Fruit fly (Drosophila melanogaster) whole organism, prepupa: ENCODE results near the gene Cep97.
A peak's percentile ranks its signal among the peaks of the same experiment; 100 is the strongest.

ENCODE experiments used
- Blimp-1 ChIP-seq: fragments of 200-800 bp; sonication (Bioruptor generic); optimal IDR thresholded peaks from 3 replicates; lab custom pipeline; 2017; ENCODE audit warnings: missing biosample characterization, missing genetic modification characterization, mild to moderate bottlenecking, moderate library complexity, missing genetic modification reagents
- CG11294 ChIP-seq: fragments of 200-800 bp; sonication (Bioruptor generic); IDR thresholded peaks from 2 replicates; pipeline ENCODE4 v1.3.6; 2022; ENCODE audit warnings: missing biosample characterization, missing genetic modification characterization
- CG11762 ChIP-seq: fragments of 200-800 bp; sonication (Bioruptor generic); optimal IDR thresholded peaks from 3 replicates; lab custom pipeline; 2016; ENCODE audit warnings: missing biosample characterization, missing genetic modification characterization; ENCODE audit not compliant: insufficient read depth
- CG11902 ChIP-seq: fragments of 200-800 bp; sonication (Bioruptor generic); optimal IDR thresholded peaks from 3 replicates; lab custom pipeline; 2016; ENCODE audit warnings: missing biosample characterization, missing genetic modification characterization
- CG15336 ChIP-seq: fragments of 200-800 bp; sonication (Bioruptor generic); IDR thresholded peaks from 2 replicates; pipeline ENCODE4 v1.3.6; 2022; ENCODE audit warnings: missing biosample characterization, missing genetic modification characterization
- CG3032 ChIP-seq: fragments of 200-800 bp; optimal IDR thresholded peaks from 2 replicates; lab custom pipeline; 2019; ENCODE audit warnings: missing biosample characterization, mild to moderate bottlenecking, missing genetic modification characterization, moderate library complexity
- CG34406 ChIP-seq: fragments of 200-800 bp; sonication (Bioruptor generic); optimal IDR thresholded peaks from 3 replicates; lab custom pipeline; 2016; ENCODE audit warnings: missing biosample characterization, missing genetic modification characterization
- CG4318 ChIP-seq: fragments of 200-800 bp; sonication (Bioruptor generic); optimal IDR thresholded peaks from 3 replicates; lab custom pipeline; 2017; ENCODE audit warnings: missing biosample characterization, mild to moderate bottlenecking, missing genetic modification characterization
- CG6163 ChIP-seq: fragments of 200-800 bp; sonication (Bioruptor generic); IDR thresholded peaks from 3 replicates; pipeline ENCODE4 v1.3.6; 2022; ENCODE audit warnings: missing biosample characterization, missing genetic modification characterization
- CG6792 ChIP-seq: fragments of 200-800 bp; sonication (Bioruptor generic); optimal IDR thresholded peaks from 3 replicates; lab custom pipeline; 2016; ENCODE audit warnings: missing biosample characterization, missing genetic modification characterization
- CG6808 ChIP-seq: fragments of 200-800 bp; sonication (Bioruptor generic); optimal IDR thresholded peaks from 3 replicates; lab custom pipeline; 2017; ENCODE audit warnings: missing biosample characterization, missing genetic modification characterization, mild to moderate bottlenecking, moderate library complexity, missing genetic modification reagents
- CG6854 ChIP-seq: fragments of 200-800 bp; sonication (Bioruptor generic); optimal IDR thresholded peaks from 2 replicates; lab custom pipeline; 2017; ENCODE audit warnings: missing biosample characterization, mild to moderate bottlenecking, missing genetic modification characterization
- CG8319 ChIP-seq: fragments of 200-800 bp; sonication (Bioruptor generic); optimal IDR thresholded peaks from 3 replicates; lab custom pipeline; 2016; ENCODE audit warnings: missing biosample characterization, missing genetic modification characterization
- CG8632 ChIP-seq: fragments of 200-800 bp; sonication (Bioruptor generic); optimal IDR thresholded peaks from 3 replicates; lab custom pipeline; 2016; ENCODE audit warnings: missing biosample characterization, missing genetic modification characterization
- CG9139 ChIP-seq: fragments of 200-800 bp; sonication (Bioruptor generic); optimal IDR thresholded peaks from 3 replicates; lab custom pipeline; 2017; ENCODE audit warnings: missing biosample characterization, mild to moderate bottlenecking, missing genetic modification characterization
- Eip78C ChIP-seq: fragments of 200-800 bp; sonication (Bioruptor generic); peaks from one replicate; lab custom pipeline; 2016; ENCODE audit warnings: missing biosample characterization, missing genetic modification characterization
- Eip93F ChIP-seq: fragments of 200-800 bp; sonication (Bioruptor generic); optimal IDR thresholded peaks from 2 replicates; lab custom pipeline; 2016; ENCODE audit warnings: missing biosample characterization, mild to moderate bottlenecking, missing genetic modification characterization
- Ets21C ChIP-seq: fragments of 200-800 bp; sonication (Bioruptor generic); optimal IDR thresholded peaks from 3 replicates; lab custom pipeline; 2016; ENCODE audit warnings: missing biosample characterization, missing genetic modification characterization
- Ets96B ChIP-seq: fragments of 200-800 bp; optimal IDR thresholded peaks from 2 replicates; lab custom pipeline; 2019; ENCODE audit warnings: missing biosample characterization, mild to moderate bottlenecking, missing genetic modification characterization, moderate library complexity
- Gug ChIP-seq: fragments of 200-800 bp; sonication (Bioruptor generic); IDR thresholded peaks from 2 replicates; pipeline ENCODE4 v1.3.6; 2022; ENCODE audit warnings: missing biosample characterization, missing genetic modification characterization
- Hr38 ChIP-seq: sonication (Bioruptor generic); optimal IDR thresholded peaks from 2 replicates; lab custom pipeline; 2016; ENCODE audit warnings: missing biosample characterization, missing genetic modification characterization
- Lpt ChIP-seq: fragments of 200-800 bp; sonication (Bioruptor generic); optimal IDR thresholded peaks from 3 replicates; lab custom pipeline; 2016; ENCODE audit warnings: missing biosample characterization, missing genetic modification characterization
- Met ChIP-seq: fragments of 200-800 bp; sonication (Bioruptor generic); optimal IDR thresholded peaks from 3 replicates; lab custom pipeline; 2016; ENCODE audit warnings: missing biosample characterization, missing genetic modification characterization
- OdsH ChIP-seq: fragments of 200-800 bp; sonication (Bioruptor generic); optimal IDR thresholded peaks from 3 replicates; lab custom pipeline; 2016; ENCODE audit warnings: missing biosample characterization, missing genetic modification characterization
- Smox ChIP-seq: fragments of 200-800 bp; sonication (Bioruptor generic); optimal IDR thresholded peaks from 3 replicates; lab custom pipeline; 2016; ENCODE audit warnings: missing biosample characterization, missing genetic modification characterization
- Sox102F ChIP-seq: fragments of 200-800 bp; sonication (Bioruptor generic); optimal IDR thresholded peaks from 2 replicates; lab custom pipeline; 2016; ENCODE audit warnings: missing biosample characterization, mild to moderate bottlenecking, missing genetic modification characterization
- Sox14 ChIP-seq: fragments of 200-800 bp; sonication (Bioruptor generic); optimal IDR thresholded peaks from 3 replicates; lab custom pipeline; 2016; ENCODE audit warnings: missing biosample characterization, missing genetic modification characterization
- Sox15 ChIP-seq: fragments of 200-800 bp; sonication (Bioruptor generic); optimal IDR thresholded peaks from 3 replicates; lab custom pipeline; 2016; ENCODE audit warnings: missing biosample characterization, missing genetic modification characterization
- acj6 ChIP-seq: fragments of 200-800 bp; sonication (Bioruptor generic); optimal IDR thresholded peaks from 3 replicates; lab custom pipeline; 2016; ENCODE audit warnings: missing biosample characterization, missing genetic modification characterization
- dac ChIP-seq: fragments of 200-800 bp; sonication (Bioruptor generic); optimal IDR thresholded peaks from 2 replicates; lab custom pipeline; 2017; ENCODE audit warnings: missing biosample characterization, mild to moderate bottlenecking, missing genetic modification characterization
- dsx ChIP-seq: fragments of 200-800 bp; optimal IDR thresholded peaks from 3 replicates; lab custom pipeline; 2019; ENCODE audit warnings: missing biosample characterization, mild to moderate bottlenecking, missing genetic modification characterization, moderate library complexity; ENCODE audit not compliant: poor library complexity, severe bottlenecking
- fd85E ChIP-seq: fragments of 200-800 bp; sonication (Bioruptor generic); optimal IDR thresholded peaks from 3 replicates; lab custom pipeline; 2016; ENCODE audit warnings: missing biosample characterization, missing genetic modification characterization
- fkh ChIP-seq: fragments of 200-800 bp; sonication (Bioruptor generic); optimal IDR thresholded peaks from 3 replicates; lab custom pipeline; 2017; ENCODE audit warnings: missing biosample characterization, mild to moderate bottlenecking, missing genetic modification characterization, moderate library complexity
- lz ChIP-seq: fragments of 200-800 bp; sonication (Bioruptor generic); optimal IDR thresholded peaks from 3 replicates; lab custom pipeline; 2016; ENCODE audit warnings: missing biosample characterization, missing genetic modification characterization
- net ChIP-seq: fragments of 200-800 bp; sonication (Bioruptor generic); optimal IDR thresholded peaks from 3 replicates; lab custom pipeline; 2016; ENCODE audit warnings: missing biosample characterization, missing genetic modification characterization
- pdm3 ChIP-seq: fragments of 200-800 bp; sonication (Bioruptor generic); optimal IDR thresholded peaks from 3 replicates; lab custom pipeline; 2016; ENCODE audit warnings: missing biosample characterization, missing genetic modification characterization
- salr ChIP-seq, 2 experiments: fragments of 200-800 bp; sonication (Bioruptor generic); optimal IDR thresholded peaks; 3 replicates each; lab custom pipeline; 2016 to 2018; ENCODE audit warnings: missing biosample characterization in 2 of 2, missing genetic modification characterization in 2 of 2, mild to moderate bottlenecking in 1 of 2
- spab ChIP-seq: fragments of 200-800 bp; sonication (Bioruptor generic); optimal IDR thresholded peaks from 2 replicates; lab custom pipeline; 2017; ENCODE audit warnings: missing biosample characterization, mild to moderate bottlenecking, missing genetic modification characterization, missing genetic modification reagents
- ss ChIP-seq, 2 experiments: fragments of 200-800 bp; sonication (Bioruptor generic); optimal IDR thresholded peaks; 2 replicates in 1 of 2; 3 replicates in 1 of 2; lab custom pipeline; 2017 to 2018; ENCODE audit warnings: mild to moderate bottlenecking in 2 of 2, missing biosample characterization in 2 of 2, missing genetic modification characterization in 2 of 2, moderate library complexity in 1 of 2
- svp ChIP-seq: fragments of 200-800 bp; sonication (Bioruptor generic); peaks from one replicate; lab custom pipeline; 2016; ENCODE audit warnings: missing biosample characterization, missing genetic modification characterization
- topi ChIP-seq: fragments of 200-800 bp; sonication (Bioruptor generic); optimal IDR thresholded peaks from 3 replicates; lab custom pipeline; 2016; ENCODE audit warnings: missing biosample characterization, missing genetic modification characterization
- vri ChIP-seq: fragments of 200-800 bp; sonication (Bioruptor generic); optimal IDR thresholded peaks from 3 replicates; lab custom pipeline; 2016; ENCODE audit warnings: missing biosample characterization, mild to moderate bottlenecking, missing genetic modification characterization

The Cep97 gene

dm6 chr2L:3888754-3889603 lies 21.5 kb downstream of the Cep97 start (continued):
- TF ChIP-seq lz (peak; percentile 79), CG11902 (GFP tag; lab: Kevin White, UChicago) (peak; percentile 49), salr (GFP tag; optimal IDR thresholded peaks at IDR 0.05; lab: Kevin White, UChicago) (peak; percentile 47 to 81), CG6792 (GFP tag; lab: Kevin White, UChicago) (peak; percentile 80), Eip93F (GFP tag; lab: Kevin White, UChicago) (peak; percentile 20), Blimp-1 (peak; percentile 60), Met (GFP tag; lab: Kevin White, UChicago) (peak; percentile 75), CG4318 (peak; percentile 84), Sox14 (peak; percentile 73), topi (GFP tag; lab: Kevin White, UChicago) (peak; percentile 65), Eip78C (GFP tag; lab: Kevin White, UChicago) (peak; percentile 93), CG6854 (GFP tag; lab: Kevin White, UChicago) (peak; percentile 24), ss (GFP tag; optimal IDR thresholded peaks at IDR 0.05; lab: Kevin White, UChicago) (peak; percentile 81 to 83), acj6 (GFP tag; lab: Kevin White, UChicago) (peak; percentile 86), svp (peak; percentile 85), Sox102F (GFP tag; lab: Kevin White, UChicago) (peak; percentile 57), fkh (GFP tag; lab: Kevin White, UChicago) (no peak), Lpt (peak; percentile 30), pdm3 (GFP tag; lab: Kevin White, UChicago) (peak; percentile 76), Sox15 (GFP tag; lab: Kevin White, UChicago) (peak; percentile 70), CG3032 (tag; lab: Kevin White, UChicago) (peak; percentile 75), CG8632 (GFP tag; lab: Kevin White, UChicago) (peak; percentile 75), CG6808 (GFP tag; lab: Kevin White, UChicago) (peak; percentile 77), CG9139 (GFP tag; lab: Kevin White, UChicago) (peak; percentile 31), spab (GFP tag; lab: Kevin White, UChicago) (peak; percentile 72), vri (GFP tag; lab: Kevin White, UChicago) (peak; percentile 47), CG6163 (GFP tag; lab: Robert Waterston, UW) (peak; percentile 55; the same call in 2 of the 3 replicates), Smox (GFP tag; lab: Kevin White, UChicago) (peak; percentile 80), CG11294 (GFP tag; lab: Robert Waterston, UW) (0 out of 2 replicates have a peak, but pooled peaks have one; percentile 29), net (GFP tag; lab: Kevin White, UChicago) (peak; percentile 79), CG8319 (GFP tag; lab: Kevin White, UChicago) (no peak), CG34406 (GFP tag; lab: Kevin White, UChicago) (peak; percentile 79), fd85E (GFP tag; lab: Kevin White, UChicago) (no peak), dac (GFP tag; lab: Kevin White, UChicago) (peak; percentile 68), Ets21C (GFP tag; lab: Kevin White, UChicago) (peak; percentile 54)

dm6 chr2L:3889865-3890264 lies 22.4 kb downstream of the Cep97 start:
- no peak for TF ChIP-seq salr (GFP tag; optimal IDR thresholded peaks at IDR 0.05; lab: Kevin White, UChicago)
- TF ChIP-seq topi (GFP tag; lab: Kevin White, UChicago): no peak
- no peak for TF ChIP-seq dsx (GFP tag; lab: Kevin White, UChicago)
- TF ChIP-seq Sox15 (GFP tag; lab: Kevin White, UChicago): no peak
- no peak for TF ChIP-seq dac (GFP tag; lab: Kevin White, UChicago)
- TF ChIP-seq OdsH (GFP tag; lab: Kevin White, UChicago): no peak
- no peak for TF ChIP-seq Gug
- TF ChIP-seq CG4318: no peak
- no peak for TF ChIP-seq fkh (GFP tag; lab: Kevin White, UChicago)
- no peak for TF ChIP-seq CG11762
- no peak for TF ChIP-seq Ets96B (tag; lab: Kevin White, UChicago)
- no peak for TF ChIP-seq CG15336 (GFP tag; lab: Robert Waterston, UW)
- no peak for TF ChIP-seq Sox14
- no peak for TF ChIP-seq Lpt
- no peak for TF ChIP-seq pdm3 (GFP tag; lab: Kevin White, UChicago)
- TF ChIP-seq Hr38 (GFP tag; lab: Kevin White, UChicago): no peak
- TF ChIP-seq Eip78C (GFP tag; lab: Kevin White, UChicago): no peak
- TF ChIP-seq, all 60 proteins: peak for 0
